Fruit fly (Drosophila melanogaster) whole organism, embryonic: Measurements from ENCODE around the gene CG34309.
A peak's percentile ranks its signal among the peaks of the same experiment; 100 is the strongest.

ENCODE experiments used
- BtbVII ChIP-seq: fragments of 200-800 bp; sonication (Bioruptor generic); optimal IDR thresholded peaks from 3 replicates; lab custom pipeline; 2017; ENCODE audit warnings: missing biosample characterization, mild to moderate bottlenecking, missing genetic modification characterization
- CG13424 ChIP-seq: fragments of 200-800 bp; sonication (Bioruptor generic); optimal IDR thresholded peaks from 2 replicates; lab custom pipeline; 2019; ENCODE audit warnings: missing biosample characterization, mild to moderate bottlenecking, missing genetic modification characterization, moderate library complexity
- CG17359 ChIP-seq: fragments of 200-800 bp; sonication (Bioruptor generic); optimal IDR thresholded peaks from 3 replicates; lab custom pipeline; 2018; ENCODE audit warnings: missing biosample characterization, mild to moderate bottlenecking, missing genetic modification characterization, moderate library complexity
- CG17361 ChIP-seq: fragments of 200-800 bp; sonication (Bioruptor generic); IDR thresholded peaks from 3 replicates; pipeline ENCODE4 v1.3.6; 2022; ENCODE audit warnings: missing biosample characterization, missing genetic modification characterization
- CG2889 ChIP-seq: fragments of 200-800 bp; sonication (Bioruptor generic); IDR thresholded peaks from 3 replicates; pipeline ENCODE4 v1.3.6; 2022; ENCODE audit warnings: missing biosample characterization, missing genetic modification characterization
- CG3281 ChIP-seq: fragments of 200-800 bp; sonication (Bioruptor generic); optimal IDR thresholded peaks from 3 replicates; lab custom pipeline; 2017; ENCODE audit warnings: missing biosample characterization, mild to moderate bottlenecking, missing genetic modification characterization
- cato ChIP-seq: fragments of 200-800 bp; sonication (Bioruptor generic); optimal IDR thresholded peaks from 2 replicates; lab custom pipeline; 2016; ENCODE audit warnings: missing biosample characterization, missing genetic modification characterization, borderline replicate concordance
- pfk ChIP-seq: fragments of 200-800 bp; sonication (Bioruptor generic); optimal IDR thresholded peaks from 2 replicates; lab custom pipeline; 2018; ENCODE audit warnings: missing biosample characterization, mild to moderate bottlenecking, missing genetic modification characterization, moderate library complexity

dm6 chr3R:13382656-13383142 lies 10.3 kb downstream of the CG34309 start:
- TF ChIP-seq CG13424 (tag; lab: Kevin White, UChicago) (no peak), pfk (GFP tag; lab: Kevin White, UChicago) (no peak), CG17361 (GFP tag; lab: Robert Waterston, UW) (no peak), CG3281 (GFP tag; lab: Kevin White, UChicago) (peak; percentile 32), BtbVII (GFP tag; lab: Kevin White, UChicago) (peak; percentile 54), cato (GFP tag; lab: Kevin White, UChicago) (no peak), CG2889 (GFP tag; lab: Robert Waterston, UW) (no peak), CG17359 (tag; lab: Kevin White, UChicago) (no peak)
